Worm (Caenorhabditis elegans) whole organism, late embryonic: ENCODE measurements around the gene nlp-41.

Experiments used
- F13H6.1 ChIP-seq: sonication (generic microtip); optimal IDR thresholded peaks from 2 replicates; lab custom pipeline; 2016; ENCODE audit warnings: missing genetic modification characterization, missing compliant biosample characterization
- K02D7.2 ChIP-seq: sonication (generic microtip); optimal IDR thresholded peaks from 2 replicates; lab custom pipeline; 2017; ENCODE audit warnings: mild to moderate bottlenecking, missing genetic modification characterization, missing compliant biosample characterization
- Y22D7AL.16 ChIP-seq: sonication (generic microtip); optimal IDR thresholded peaks from 2 replicates; lab custom pipeline; 2016; ENCODE audit warnings: missing genetic modification characterization, missing compliant biosample characterization
- ahr-1 ChIP-seq: sonication (generic microtip); optimal IDR thresholded peaks from 2 replicates; lab custom pipeline; 2016; ENCODE audit warnings: missing genetic modification characterization, missing compliant biosample characterization
- ceh-14 ChIP-seq: sonication (generic microtip); optimal IDR thresholded peaks from 2 replicates; lab custom pipeline; 2016; ENCODE audit warnings: missing genotype, missing genetic modification characterization, missing compliant biosample characterization
- ceh-18 ChIP-seq: sonication (generic microtip); optimal IDR thresholded peaks from 2 replicates; lab custom pipeline; 2016; ENCODE audit warnings: missing genetic modification characterization, missing compliant biosample characterization
- ceh-19 ChIP-seq: fragments of 200-800 bp; sonication (Bioruptor generic); optimal IDR thresholded peaks from 2 replicates; lab custom pipeline; 2018; ENCODE audit warnings: mild to moderate bottlenecking, missing genetic modification characterization, missing compliant biosample characterization
- ceh-2 ChIP-seq: sonication (generic microtip); optimal IDR thresholded peaks from 2 replicates; lab custom pipeline; 2016; ENCODE audit warnings: missing genotype, missing genetic modification characterization, missing compliant biosample characterization
- ceh-24 ChIP-seq: sonication (generic microtip); optimal IDR thresholded peaks from 2 replicates; lab custom pipeline; 2016; ENCODE audit warnings: mild to moderate bottlenecking, missing genetic modification characterization, missing compliant biosample characterization
- ceh-34 ChIP-seq: sonication (generic microtip); optimal IDR thresholded peaks from 2 replicates; lab custom pipeline; 2016; ENCODE audit warnings: mild to moderate bottlenecking, missing genetic modification characterization, missing compliant biosample characterization
- ceh-9 ChIP-seq: sonication (generic microtip); optimal IDR thresholded peaks from 2 replicates; lab custom pipeline; 2016; ENCODE audit warnings: mild to moderate bottlenecking, missing genetic modification characterization, inconsistent platforms, missing compliant biosample characterization
- dmd-4 ChIP-seq: sonication (generic microtip); optimal IDR thresholded peaks from 2 replicates; lab custom pipeline; 2016; ENCODE audit warnings: borderline replicate concordance, missing genetic modification characterization, missing compliant biosample characterization
- dve-1 ChIP-seq: sonication (generic microtip); optimal IDR thresholded peaks from 2 replicates; lab custom pipeline; 2017; ENCODE audit warnings: antibody characterized with exemption, mild to moderate bottlenecking, missing genetic modification characterization, missing compliant biosample characterization
- elt-4 ChIP-seq: sonication (generic microtip); optimal IDR thresholded peaks from 2 replicates; lab custom pipeline; 2016; ENCODE audit warnings: missing genetic modification characterization, missing compliant biosample characterization
- ets-4 ChIP-seq: sonication (generic microtip); optimal IDR thresholded peaks from 2 replicates; lab custom pipeline; 2016; ENCODE audit warnings: missing genetic modification characterization, missing compliant biosample characterization
- fax-1 ChIP-seq: sonication (generic microtip); optimal IDR thresholded peaks from 2 replicates; lab custom pipeline; 2016; ENCODE audit warnings: missing genotype, missing genetic modification characterization, missing compliant biosample characterization
- fkh-6 ChIP-seq: sonication (generic microtip); optimal IDR thresholded peaks from 2 replicates; lab custom pipeline; 2016; ENCODE audit warnings: missing genetic modification characterization, missing compliant biosample characterization
- hlh-13 ChIP-seq: fragments of 200-800 bp; sonication (Bioruptor generic); optimal IDR thresholded peaks from 2 replicates; lab custom pipeline; 2018; ENCODE audit warnings: mild to moderate bottlenecking, missing genetic modification characterization, missing compliant biosample characterization
- hlh-15 ChIP-seq: sonication (generic microtip); optimal IDR thresholded peaks from 2 replicates; lab custom pipeline; 2016; ENCODE audit warnings: missing genetic modification characterization, missing compliant biosample characterization
- hlh-6 ChIP-seq: sonication (generic microtip); optimal IDR thresholded peaks from 2 replicates; lab custom pipeline; 2016; ENCODE audit warnings: missing genotype, missing genetic modification characterization, missing compliant biosample characterization
- lin-11 ChIP-seq: fragments of 200-800 bp; sonication (Bioruptor generic); optimal IDR thresholded peaks from 2 replicates; lab custom pipeline; 2018; ENCODE audit warnings: mild to moderate bottlenecking, missing genetic modification characterization, missing compliant biosample characterization
- madf-2 ChIP-seq: sonication (generic microtip); optimal IDR thresholded peaks from 2 replicates; lab custom pipeline; 2017; ENCODE audit warnings: missing genetic modification characterization, missing compliant biosample characterization
- nhr-11 ChIP-seq: fragments of 150-350 bp; optimal IDR thresholded peaks from 2 replicates; lab custom pipeline; 2014; ENCODE audit warnings: missing biosample characterization, missing genetic modification characterization
- nhr-232 ChIP-seq: sonication (generic microtip); optimal IDR thresholded peaks from 2 replicates; lab custom pipeline; 2016; ENCODE audit warnings: missing genetic modification characterization, missing compliant biosample characterization
- npax-4 ChIP-seq: sonication (generic microtip); optimal IDR thresholded peaks from 2 replicates; lab custom pipeline; 2016; ENCODE audit warnings: missing genetic modification characterization, missing compliant biosample characterization
- odd-2 ChIP-seq: sonication (generic microtip); optimal IDR thresholded peaks from 2 replicates; lab custom pipeline; 2017; ENCODE audit warnings: antibody characterized with exemption, mild to moderate bottlenecking, missing genetic modification characterization, missing compliant biosample characterization
- pag-3 ChIP-seq: sonication (generic microtip); optimal IDR thresholded peaks from 2 replicates; lab custom pipeline; 2016; ENCODE audit warnings: missing compliant biosample characterization, missing genetic modification characterization, borderline replicate concordance
- pat-9 ChIP-seq: fragments of 200-800 bp; sonication (Bioruptor generic); optimal IDR thresholded peaks from 2 replicates; lab custom pipeline; 2018; ENCODE audit warnings: mild to moderate bottlenecking, missing genetic modification characterization, moderate library complexity, missing compliant biosample characterization
- pqm-1 ChIP-seq: sonication (generic microtip); optimal IDR thresholded peaks from 2 replicates; lab custom pipeline; 2016; ENCODE audit warnings: missing genetic modification characterization, missing compliant biosample characterization
- pros-1 ChIP-seq: fragments of 150-350 bp; optimal IDR thresholded peaks from 2 replicates; lab custom pipeline; 2014; ENCODE audit warnings: missing biosample characterization, missing genetic modification reagents, missing genetic modification characterization
- sdc-2 ChIP-seq: sonication (generic microtip); optimal IDR thresholded peaks from 2 replicates; lab custom pipeline; 2016; ENCODE audit warnings: missing genotype, missing genetic modification characterization, missing compliant biosample characterization
- sox-4 ChIP-seq: sonication (generic microtip); optimal IDR thresholded peaks from 2 replicates; lab custom pipeline; 2017; ENCODE audit warnings: mild to moderate bottlenecking, missing genetic modification characterization, inconsistent platforms, missing compliant biosample characterization
- syd-9 ChIP-seq: sonication (generic microtip); optimal IDR thresholded peaks from 2 replicates; lab custom pipeline; 2016; ENCODE audit warnings: mild to moderate bottlenecking, missing genetic modification characterization, moderate library complexity, missing compliant biosample characterization
- unc-3 ChIP-seq, 2 experiments: fragments of 200-800 bp in 1 of 2; sonication (Bioruptor generic) in 1 of 2; sonication (generic microtip) in 1 of 2; conservative IDR thresholded peaks in 1 of 2; optimal IDR thresholded peaks in 1 of 2; 2 replicates each; pipeline versions ENCODE4 v1.3.6 to Lab custom; 2016 to 2022; ENCODE audit warnings: missing compliant biosample characterization in 2 of 2, missing genetic modification characterization in 2 of 2, missing genetic modification reagents in 1 of 2
- unc-86 ChIP-seq: sonication (generic microtip); optimal IDR thresholded peaks from 2 replicates; lab custom pipeline; 2016; ENCODE audit warnings: missing genetic modification characterization, missing compliant biosample characterization
- ztf-16 ChIP-seq: sonication (generic microtip); optimal IDR thresholded peaks from 2 replicates; lab custom pipeline; 2017; ENCODE audit warnings: missing genetic modification characterization, missing compliant biosample characterization

Gene nlp-41

ce11 chrII:14587407-14587806 lies 36.7 kb downstream of the nlp-41 start, which contains the start of gene C01G12.5 (continued):
- TF ChIP-seq ets-4: no peak
- TF ChIP-seq nhr-232 (tag; lab: Kevin White, UChicago): no peak
- TF ChIP-seq ahr-1 (tag; lab: Kevin White, UChicago): no peak
- TF ChIP-seq K02D7.2 (tag; lab: Kevin White, UChicago): no peak

- no peak for TF ChIP-seq ceh-2 (tag; lab: Kevin White, UChicago)
- no peak for TF ChIP-seq F13H6.1 (tag; lab: Kevin White, UChicago)
- TF ChIP-seq npax-4 (tag; lab: Kevin White, UChicago): no peak
- no peak for TF ChIP-seq fax-1 (tag; lab: Kevin White, UChicago)
- no peak for TF ChIP-seq ztf-16 (tag; lab: Kevin White, UChicago)
- no peak for TF ChIP-seq unc-3 (GFP tag; conservative IDR thresholded peaks at IDR 0.05; lab: Robert Waterston, UW)
- TF ChIP-seq unc-3 (tag; optimal IDR thresholded peaks at IDR 0.05; lab: Kevin White, UChicago): no peak
- TF ChIP-seq K02D7.2 (tag; lab: Kevin White, UChicago): no peak
- TF ChIP-seq pat-9: no peak
- no peak for TF ChIP-seq sox-4 (tag; lab: Kevin White, UChicago)
Measured at ce11 chrII:14588162-14588561, 37.4 kb downstream of the nlp-41 start, which contains the start of gene nspb-10. Gene nspb-10, minus strand, starts transcription at chrII:14588262.

DNA sequence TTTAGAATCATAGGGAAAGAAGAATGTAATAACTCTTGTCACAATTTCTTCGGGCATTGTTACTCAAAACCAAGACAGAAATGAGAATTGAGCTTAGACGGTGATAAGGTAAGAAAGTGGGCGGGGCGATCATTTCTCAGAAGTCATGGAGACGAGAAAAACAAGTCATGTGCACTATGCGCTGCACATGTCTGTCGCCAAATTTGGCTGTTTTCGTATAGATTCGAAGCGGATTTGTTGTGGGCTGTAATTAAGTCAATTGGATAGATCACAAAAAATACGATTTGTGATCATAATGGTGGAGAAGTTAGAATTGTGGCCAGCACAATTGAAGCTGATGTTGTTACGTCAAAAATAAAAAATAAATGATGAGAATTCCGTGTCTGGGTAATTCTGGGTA lies 41.0 kb downstream of the nlp-41 start, which contains the start of gene C01G12.7:
C01G12.7 (minus strand) TSS at position 195 of the 400 bp plus-strand sequence.
- TF ChIP-seq madf-2 (tag; lab: Kevin White, UChicago): no peak
- TF ChIP-seq unc-3 (GFP tag; conservative IDR thresholded peaks at IDR 0.05; lab: Robert Waterston, UW): no peak
- TF ChIP-seq unc-3 (tag; optimal IDR thresholded peaks at IDR 0.05; lab: Kevin White, UChicago): no peak
- TF ChIP-seq odd-2 (tag; lab: Kevin White, UChicago): no peak
- no peak for TF ChIP-seq pat-9
- TF ChIP-seq fkh-6: no peak
- TF ChIP-seq pros-1 (tag; lab: Kevin White, UChicago): no peak
- TF ChIP-seq ceh-18 (tag; lab: Kevin White, UChicago): no peak
- no peak for TF ChIP-seq dve-1 (tag; lab: Kevin White, UChicago)
- no peak for TF ChIP-seq ceh-14 (tag; lab: Kevin White, UChicago)
- TF ChIP-seq ceh-34 (tag; lab: Kevin White, UChicago): no peak
- no peak for TF ChIP-seq ceh-19 (GFP tag; lab: Kevin White, UChicago)
- no peak for TF ChIP-seq lin-11 (tag; lab: Kevin White, UChicago)
- no peak for TF ChIP-seq nhr-232 (tag; lab: Kevin White, UChicago)
- TF ChIP-seq syd-9 (tag; lab: Kevin White, UChicago): no peak
- TF ChIP-seq ztf-16 (tag; lab: Kevin White, UChicago): no peak
- no peak for TF ChIP-seq K02D7.2 (tag; lab: Kevin White, UChicago)
- TF ChIP-seq fax-1 (tag; lab: Kevin White, UChicago): no peak
- no peak for TF ChIP-seq hlh-13 (GFP tag; lab: Kevin White, UChicago)
- TF ChIP-seq nhr-11 (tag; lab: Kevin White, UChicago): no peak
- no peak for TF ChIP-seq ceh-24 (tag; lab: Kevin White, UChicago)

- TF ChIP-seq sdc-2 (tag; lab: Kevin White, UChicago) (no peak), nhr-232 (tag; lab: Kevin White, UChicago) (no peak), elt-4 (tag; lab: Kevin White, UChicago) (no peak), pqm-1 (no peak), unc-86 (tag; lab: Kevin White, UChicago) (no peak), hlh-15 (tag; lab: Kevin White, UChicago) (no peak), Y22D7AL.16 (tag; lab: Kevin White, UChicago) (no peak), dmd-4 (tag; lab: Kevin White, UChicago) (no peak), unc-3 (GFP tag; conservative IDR thresholded peaks at IDR 0.05; lab: Robert Waterston, UW) (no peak), unc-3 (tag; optimal IDR thresholded peaks at IDR 0.05; lab: Kevin White, UChicago) (no peak), hlh-6 (tag; lab: Kevin White, UChicago) (no peak), pag-3 (tag; lab: Kevin White, UChicago) (no peak), F13H6.1 (tag; lab: Kevin White, UChicago) (no peak), ceh-9 (tag; lab: Kevin White, UChicago) (no peak)
Measured at ce11 chrII:14592629-14593028, 41.9 kb downstream of the nlp-41 start.
